Worm (Caenorhabditis elegans): ENCODE data around the gene C16B8.2.

DNA sequence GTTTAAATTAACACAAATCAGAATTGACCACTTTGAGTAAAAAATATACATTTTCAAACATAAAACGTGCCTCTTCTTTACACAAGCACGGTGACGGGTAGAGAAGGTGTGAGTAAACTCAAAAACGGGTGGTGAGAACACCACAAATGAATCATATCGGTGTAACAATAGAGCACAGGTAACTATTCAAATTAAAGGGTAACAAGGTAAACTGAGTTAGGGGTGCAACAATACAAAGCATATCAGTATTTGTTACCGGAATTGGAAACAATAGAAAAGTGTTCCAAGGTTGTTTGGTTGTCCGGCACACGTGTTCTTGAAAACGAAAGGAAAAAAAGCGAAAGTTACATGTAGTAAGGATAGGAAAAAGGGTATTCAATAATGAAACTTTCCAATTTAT is 16.1 kb upstream of the C16B8.2 start:
- TF ChIP-seq W03F9.2 (tag; optimal IDR thresholded peaks at IDR 0.05) (no peak), dao-5 (tag; optimal IDR thresholded peaks at IDR 0.05) (no peak), him-1 (tag; optimal IDR thresholded peaks at IDR 0.05) (no peak)

Measured in whole organism, L4/young adult.